Fruit fly (Drosophila melanogaster): Measurements from ENCODE around the gene vir-1.

DNA sequence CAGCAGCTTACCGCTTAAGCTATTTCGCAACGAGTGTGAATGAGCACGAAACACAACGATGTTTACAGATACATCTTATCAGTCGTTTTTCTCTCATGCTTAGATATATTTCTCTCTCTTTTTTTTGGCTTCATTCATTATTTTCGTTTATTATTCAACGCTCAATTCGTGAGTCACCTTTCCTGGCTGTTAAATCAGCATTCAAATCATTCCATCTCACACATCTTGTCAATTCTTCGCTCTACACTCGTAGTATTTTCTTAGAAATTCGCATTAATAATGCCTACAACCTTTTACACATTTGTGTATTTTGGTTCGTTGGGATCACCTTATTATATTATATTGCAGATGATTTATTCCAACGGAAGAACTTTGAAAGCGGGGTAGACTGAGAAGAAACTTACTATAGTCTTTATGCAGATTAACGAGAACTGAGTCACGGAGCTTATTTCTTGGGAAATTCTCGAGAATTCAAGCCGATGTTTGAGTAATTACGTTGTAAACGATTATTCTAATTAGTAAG, 18.6 kb downstream of the vir-1 start:
- TF ChIP-seq EcR (GFP tag; optimal IDR thresholded peaks at IDR 0.05) (no peak), pan (optimal IDR thresholded peaks at IDR 0.05) (no peak), psq (optimal IDR thresholded peaks at IDR 0.05) (no peak), Dll (optimal IDR thresholded peaks at IDR 0.05) (no peak)

Data from whole organism.